Worm (Caenorhabditis elegans): ENCODE results near the gene Y54G9A.7.

The Y54G9A.7 gene

ce11 chrII:13765952-13766351 is 40.4 kb upstream of the Y54G9A.7 start, which contains the start of gene arrd-12 (continued):
- TF ChIP-seq hif-1 (tag; optimal IDR thresholded peaks at IDR 0.05) (no peak), dve-1 (tag; optimal IDR thresholded peaks at IDR 0.05; ENCODE audit: insufficient read depth) (no peak), mdt-29 (GFP tag; IDR thresholded peaks at IDR 0.05) (no peak)

DNA sequence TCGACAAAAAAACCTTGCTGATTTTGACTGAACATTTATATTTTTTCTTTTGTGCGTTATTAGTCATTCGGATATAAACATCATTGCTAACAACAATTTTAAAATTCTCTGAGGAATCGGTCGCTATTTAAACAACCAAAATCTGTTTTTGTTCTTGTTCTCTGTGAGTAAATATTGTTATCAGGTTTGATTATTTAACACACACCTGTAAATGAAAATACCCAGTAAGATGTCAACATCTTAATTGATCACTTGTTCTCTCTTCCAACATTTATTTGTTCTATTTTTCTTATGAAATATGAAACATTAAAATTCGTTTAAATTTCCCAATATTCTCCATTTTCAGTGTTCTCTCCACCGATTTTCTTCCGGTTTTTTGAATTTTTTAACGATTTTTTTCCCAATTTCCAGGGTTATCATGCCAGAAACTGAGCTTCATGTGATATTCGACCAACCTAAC is 37.4 kb upstream of the Y54G9A.7 start, which contains the start of gene arrd-11:
Gene arrd-11 (plus strand): TSS at position 410 of the 460 bp plus-strand sequence.
- TF ChIP-seq hmg-1.1 (GFP tag; IDR thresholded peaks at IDR 0.05) (no peak), daf-16 (GFP tag; optimal IDR thresholded peaks at IDR 0.05) (no peak), daf-16 (tag; optimal IDR thresholded peaks at IDR 0.05) (peak; percentile 89)

DNA sequence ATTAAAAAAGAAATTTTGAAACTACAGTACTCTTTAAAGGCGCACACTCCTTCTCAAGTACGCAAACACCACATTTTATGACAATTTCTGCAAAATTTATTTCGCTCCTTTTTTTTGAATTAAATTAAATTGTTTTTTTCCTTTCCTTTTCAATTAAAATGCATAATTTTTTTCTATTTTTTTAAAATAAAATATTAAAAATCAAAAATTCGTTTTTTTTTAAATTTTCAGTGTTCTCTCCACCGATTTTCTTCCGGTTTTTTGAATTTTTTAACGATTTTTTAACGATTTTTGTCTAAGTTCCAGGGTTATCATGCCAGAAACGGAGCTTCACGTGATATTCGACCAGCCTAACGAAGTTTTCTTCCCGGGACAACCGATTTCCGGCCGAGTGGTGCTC is 32.5 kb upstream of the Y54G9A.7 start, which contains the start of gene arrd-13:
Gene arrd-13 (plus strand): TSS at position 301 of the 400 bp plus-strand sequence.
- TF ChIP-seq madf-5 (GFP tag; IDR thresholded peaks at IDR 0.05) (no peak), daf-19 (GFP tag; conservative IDR thresholded peaks at IDR 0.05) (no peak), php-3 (GFP tag; IDR thresholded peaks at IDR 0.05) (no peak), F49E8.2 (tag; optimal IDR thresholded peaks at IDR 0.05; ENCODE audit: borderline replicate concordance) (no peak), unc-62 (GFP tag; optimal IDR thresholded peaks at IDR 0.05 in 1 of 2) (no peak), unc-62 (tag; optimal IDR thresholded peaks at IDR 0.05) (no peak), set-16 (GFP tag; IDR thresholded peaks at IDR 0.05) (no peak), ZK337.2 (GFP tag; IDR thresholded peaks at IDR 0.05) (no peak), snpc-4 (tag; optimal IDR thresholded peaks at IDR 0.05) (no peak), rbr-2 (tag; optimal IDR thresholded peaks at IDR 0.05) (no peak), zfp-3 (GFP tag; conservative IDR thresholded peaks at IDR 0.05) (no peak), F44E2.7 (GFP tag; IDR thresholded peaks at IDR 0.05) (no peak)

- TF ChIP-seq aha-1 (tag) (peak; percentile 79), mep-1 (tag; optimal IDR thresholded peaks at IDR 0.05) (peak; percentile 15), vab-7 (GFP tag; IDR thresholded peaks at IDR 0.05) (no peak), R02D3.7 (tag; optimal IDR thresholded peaks at IDR 0.05) (no peak), lin-15B (tag; optimal IDR thresholded peaks at IDR 0.05) (no peak), Y75B8A.6 (GFP tag; IDR thresholded peaks at IDR 0.05) (no peak), nhr-28 (tag; optimal IDR thresholded peaks at IDR 0.05) (peak; percentile 6), nhr-41 (GFP tag; IDR thresholded peaks at IDR 0.05) (no peak), lsy-2 (tag; optimal IDR thresholded peaks at IDR 0.05) (peak in 1 of 2 experiments; percentile 46), F44E2.7 (GFP tag; IDR thresholded peaks at IDR 0.05) (no peak), Y5F2A.4 (GFP tag; optimal IDR thresholded peaks at IDR 0.05) (no peak), fos-1 (tag; optimal IDR thresholded peaks at IDR 0.05) (no peak), zfp-3 (GFP tag; conservative IDR thresholded peaks at IDR 0.05) (no peak), zip-11 (GFP tag; IDR thresholded peaks at IDR 0.05) (no peak), mes-2 (tag; optimal IDR thresholded peaks at IDR 0.05; ENCODE audit: poor library complexity, severe bottlenecking) (peak; percentile 30), set-16 (GFP tag; IDR thresholded peaks at IDR 0.05) (no peak), hmg-1.1 (GFP tag; IDR thresholded peaks at IDR 0.05) (0 out of 2 replicates have a peak, but pooled peaks have one; percentile 19), fkh-10 (GFP tag; optimal IDR thresholded peaks at IDR 0.05) (no peak)
Measured at ce11 chrII:13756232-13756631, 30.6 kb upstream of the Y54G9A.7 start.

- TF ChIP-seq unc-39 (tag; optimal IDR thresholded peaks at IDR 0.05) (no peak), hlh-11 (tag; optimal IDR thresholded peaks at IDR 0.05) (no peak), lin-29 (GFP tag; IDR thresholded peaks at IDR 0.05) (no peak), F49E8.2 (tag; optimal IDR thresholded peaks at IDR 0.05; ENCODE audit: borderline replicate concordance) (no peak), dmd-6 (GFP tag; IDR thresholded peaks at IDR 0.05) (no peak), unc-62 (GFP tag; optimal IDR thresholded peaks at IDR 0.05 in 1 of 2) (no peak), unc-62 (tag; optimal IDR thresholded peaks at IDR 0.05) (no peak), jun-1 (tag; optimal IDR thresholded peaks at IDR 0.05) (no peak), mdl-1 (tag; optimal IDR thresholded peaks at IDR 0.05) (no peak), T26A8.4 (GFP tag; IDR thresholded peaks at IDR 0.05) (no peak), lim-7 (GFP tag; IDR thresholded peaks at IDR 0.05) (no peak), ztf-7 (tag; optimal IDR thresholded peaks at IDR 0.05) (no peak), ctbp-1 (GFP tag; IDR thresholded peaks at IDR 0.05) (no peak), unc-130 (GFP tag; optimal IDR thresholded peaks at IDR 0.05) (no peak), pha-4 (GFP tag; IDR thresholded peaks at IDR 0.05) (no peak), pha-4 (tag; optimal IDR thresholded peaks at IDR 0.05) (no peak), ces-1 (GFP tag; optimal IDR thresholded peaks at IDR 0.05) (no peak), dve-1 (tag; optimal IDR thresholded peaks at IDR 0.05; ENCODE audit: insufficient read depth) (no peak)
Measured at ce11 chrII:13752016-13752415, 26.4 kb upstream of the Y54G9A.7 start, which contains the start of gene arrd-14. TSS of gene arrd-14 (plus strand) at chrII:13752316.
